Fruit fly (Drosophila melanogaster) whole organism, prepupa: ENCODE results near the gene CG10357.
A peak's percentile ranks its signal among the peaks of the same experiment; 100 is the strongest.

Experiments used
- Blimp-1 ChIP-seq: fragments of 200-800 bp; sonication (Bioruptor generic); optimal IDR thresholded peaks from 3 replicates; lab custom pipeline; 2017; ENCODE audit warnings: missing biosample characterization, missing genetic modification characterization, mild to moderate bottlenecking, moderate library complexity, missing genetic modification reagents
- CG11762 ChIP-seq: fragments of 200-800 bp; sonication (Bioruptor generic); optimal IDR thresholded peaks from 3 replicates; lab custom pipeline; 2016; ENCODE audit warnings: missing biosample characterization, missing genetic modification characterization; ENCODE audit not compliant: insufficient read depth
- CG11902 ChIP-seq: fragments of 200-800 bp; sonication (Bioruptor generic); optimal IDR thresholded peaks from 3 replicates; lab custom pipeline; 2016; ENCODE audit warnings: missing biosample characterization, missing genetic modification characterization
- CG15336 ChIP-seq: fragments of 200-800 bp; sonication (Bioruptor generic); IDR thresholded peaks from 2 replicates; pipeline ENCODE4 v1.3.6; 2022; ENCODE audit warnings: missing biosample characterization, missing genetic modification characterization
- CG1621 ChIP-seq: fragments of 200-800 bp; sonication (Bioruptor generic); optimal IDR thresholded peaks from 3 replicates; lab custom pipeline; 2018; ENCODE audit warnings: missing biosample characterization, mild to moderate bottlenecking, missing genetic modification characterization
- CG16779 ChIP-seq: fragments of 200-800 bp; sonication (Bioruptor generic); optimal IDR thresholded peaks from 3 replicates; lab custom pipeline; 2017; ENCODE audit warnings: missing biosample characterization, mild to moderate bottlenecking, missing genetic modification characterization
- CG31627 ChIP-seq: fragments of 200-800 bp; sonication (Bioruptor generic); optimal IDR thresholded peaks from 3 replicates; lab custom pipeline; 2016; ENCODE audit warnings: missing biosample characterization, missing genetic modification characterization
- CG32006 ChIP-seq: fragments of 200-800 bp; sonication (Bioruptor generic); optimal IDR thresholded peaks from 3 replicates; lab custom pipeline; 2017; ENCODE audit warnings: missing biosample characterization, mild to moderate bottlenecking, missing genetic modification characterization
- CG34406 ChIP-seq: fragments of 200-800 bp; sonication (Bioruptor generic); optimal IDR thresholded peaks from 3 replicates; lab custom pipeline; 2016; ENCODE audit warnings: missing biosample characterization, missing genetic modification characterization
- CG3919 ChIP-seq: fragments of 200-800 bp; sonication (Bioruptor generic); optimal IDR thresholded peaks from 3 replicates; lab custom pipeline; 2016; ENCODE audit warnings: missing biosample characterization, missing genetic modification characterization
- CG4318 ChIP-seq: fragments of 200-800 bp; sonication (Bioruptor generic); optimal IDR thresholded peaks from 3 replicates; lab custom pipeline; 2017; ENCODE audit warnings: missing biosample characterization, mild to moderate bottlenecking, missing genetic modification characterization
- CG6163 ChIP-seq: fragments of 200-800 bp; sonication (Bioruptor generic); IDR thresholded peaks from 3 replicates; pipeline ENCODE4 v1.3.6; 2022; ENCODE audit warnings: missing biosample characterization, missing genetic modification characterization
- CG7368 ChIP-seq: fragments of 200-800 bp; sonication (Bioruptor generic); optimal IDR thresholded peaks from 3 replicates; lab custom pipeline; 2016; ENCODE audit warnings: missing biosample characterization, missing genetic modification characterization
- CG8319 ChIP-seq: fragments of 200-800 bp; sonication (Bioruptor generic); optimal IDR thresholded peaks from 3 replicates; lab custom pipeline; 2016; ENCODE audit warnings: missing biosample characterization, missing genetic modification characterization
- CG8632 ChIP-seq: fragments of 200-800 bp; sonication (Bioruptor generic); optimal IDR thresholded peaks from 3 replicates; lab custom pipeline; 2016; ENCODE audit warnings: missing biosample characterization, missing genetic modification characterization
- Eip78C ChIP-seq: fragments of 200-800 bp; sonication (Bioruptor generic); peaks from one replicate; lab custom pipeline; 2016; ENCODE audit warnings: missing biosample characterization, missing genetic modification characterization
- Eip93F ChIP-seq: fragments of 200-800 bp; sonication (Bioruptor generic); optimal IDR thresholded peaks from 2 replicates; lab custom pipeline; 2016; ENCODE audit warnings: missing biosample characterization, mild to moderate bottlenecking, missing genetic modification characterization
- Ets21C ChIP-seq: fragments of 200-800 bp; sonication (Bioruptor generic); optimal IDR thresholded peaks from 3 replicates; lab custom pipeline; 2016; ENCODE audit warnings: missing biosample characterization, missing genetic modification characterization
- Ets96B ChIP-seq: fragments of 200-800 bp; optimal IDR thresholded peaks from 2 replicates; lab custom pipeline; 2019; ENCODE audit warnings: missing biosample characterization, mild to moderate bottlenecking, missing genetic modification characterization, moderate library complexity
- Gug ChIP-seq: fragments of 200-800 bp; sonication (Bioruptor generic); IDR thresholded peaks from 2 replicates; pipeline ENCODE4 v1.3.6; 2022; ENCODE audit warnings: missing biosample characterization, missing genetic modification characterization
- Hr38 ChIP-seq: sonication (Bioruptor generic); optimal IDR thresholded peaks from 2 replicates; lab custom pipeline; 2016; ENCODE audit warnings: missing biosample characterization, missing genetic modification characterization
- Hr39 ChIP-seq: fragments of 200-800 bp; sonication (Bioruptor generic); optimal IDR thresholded peaks from 2 replicates; lab custom pipeline; 2016; ENCODE audit warnings: missing biosample characterization, missing genetic modification characterization
- Hr4 ChIP-seq: fragments of 200-800 bp; sonication (Bioruptor generic); optimal IDR thresholded peaks from 3 replicates; lab custom pipeline; 2016; ENCODE audit warnings: missing biosample characterization, missing genetic modification characterization
- Met ChIP-seq: fragments of 200-800 bp; sonication (Bioruptor generic); optimal IDR thresholded peaks from 3 replicates; lab custom pipeline; 2016; ENCODE audit warnings: missing biosample characterization, missing genetic modification characterization
- OdsH ChIP-seq: fragments of 200-800 bp; sonication (Bioruptor generic); optimal IDR thresholded peaks from 3 replicates; lab custom pipeline; 2016; ENCODE audit warnings: missing biosample characterization, missing genetic modification characterization
- Sox102F ChIP-seq: fragments of 200-800 bp; sonication (Bioruptor generic); optimal IDR thresholded peaks from 2 replicates; lab custom pipeline; 2016; ENCODE audit warnings: missing biosample characterization, mild to moderate bottlenecking, missing genetic modification characterization
- Sox14 ChIP-seq: fragments of 200-800 bp; sonication (Bioruptor generic); optimal IDR thresholded peaks from 3 replicates; lab custom pipeline; 2016; ENCODE audit warnings: missing biosample characterization, missing genetic modification characterization
- achi ChIP-seq: fragments of 200-800 bp; sonication (Bioruptor generic); optimal IDR thresholded peaks from 3 replicates; lab custom pipeline; 2016; ENCODE audit warnings: missing biosample characterization, missing genetic modification characterization
- acj6 ChIP-seq: fragments of 200-800 bp; sonication (Bioruptor generic); optimal IDR thresholded peaks from 3 replicates; lab custom pipeline; 2016; ENCODE audit warnings: missing biosample characterization, missing genetic modification characterization
- cyc ChIP-seq: fragments of 200-800 bp; sonication (Bioruptor generic); optimal IDR thresholded peaks from 3 replicates; lab custom pipeline; 2016; ENCODE audit warnings: missing biosample characterization, missing genetic modification characterization
- dac ChIP-seq: fragments of 200-800 bp; sonication (Bioruptor generic); optimal IDR thresholded peaks from 2 replicates; lab custom pipeline; 2017; ENCODE audit warnings: missing biosample characterization, mild to moderate bottlenecking, missing genetic modification characterization
- dsx ChIP-seq: fragments of 200-800 bp; optimal IDR thresholded peaks from 3 replicates; lab custom pipeline; 2019; ENCODE audit warnings: missing biosample characterization, mild to moderate bottlenecking, missing genetic modification characterization, moderate library complexity; ENCODE audit not compliant: poor library complexity, severe bottlenecking
- eg ChIP-seq: fragments of 200-800 bp; sonication (Bioruptor generic); IDR thresholded peaks from 3 replicates; pipeline ENCODE4 v1.3.6; 2022; ENCODE audit warnings: missing biosample characterization, missing genetic modification characterization
- fd59A ChIP-seq: fragments of 200-800 bp; sonication (Bioruptor generic); optimal IDR thresholded peaks from 2 replicates; lab custom pipeline; 2017; ENCODE audit warnings: missing biosample characterization, mild to moderate bottlenecking, missing genetic modification characterization, missing genetic modification reagents
- fd85E ChIP-seq: fragments of 200-800 bp; sonication (Bioruptor generic); optimal IDR thresholded peaks from 3 replicates; lab custom pipeline; 2016; ENCODE audit warnings: missing biosample characterization, missing genetic modification characterization
- fkh ChIP-seq: fragments of 200-800 bp; sonication (Bioruptor generic); optimal IDR thresholded peaks from 3 replicates; lab custom pipeline; 2017; ENCODE audit warnings: missing biosample characterization, mild to moderate bottlenecking, missing genetic modification characterization, moderate library complexity
- lz ChIP-seq: fragments of 200-800 bp; sonication (Bioruptor generic); optimal IDR thresholded peaks from 3 replicates; lab custom pipeline; 2016; ENCODE audit warnings: missing biosample characterization, missing genetic modification characterization
- net ChIP-seq: fragments of 200-800 bp; sonication (Bioruptor generic); optimal IDR thresholded peaks from 3 replicates; lab custom pipeline; 2016; ENCODE audit warnings: missing biosample characterization, missing genetic modification characterization
- salr ChIP-seq, 2 experiments: fragments of 200-800 bp; sonication (Bioruptor generic); optimal IDR thresholded peaks; 3 replicates each; lab custom pipeline; 2016 to 2018; ENCODE audit warnings: missing biosample characterization in 2 of 2, missing genetic modification characterization in 2 of 2, mild to moderate bottlenecking in 1 of 2
- spab ChIP-seq: fragments of 200-800 bp; sonication (Bioruptor generic); optimal IDR thresholded peaks from 2 replicates; lab custom pipeline; 2017; ENCODE audit warnings: missing biosample characterization, mild to moderate bottlenecking, missing genetic modification characterization, missing genetic modification reagents
- svp ChIP-seq: fragments of 200-800 bp; sonication (Bioruptor generic); peaks from one replicate; lab custom pipeline; 2016; ENCODE audit warnings: missing biosample characterization, missing genetic modification characterization
- topi ChIP-seq: fragments of 200-800 bp; sonication (Bioruptor generic); optimal IDR thresholded peaks from 3 replicates; lab custom pipeline; 2016; ENCODE audit warnings: missing biosample characterization, missing genetic modification characterization
- vri ChIP-seq: fragments of 200-800 bp; sonication (Bioruptor generic); optimal IDR thresholded peaks from 3 replicates; lab custom pipeline; 2016; ENCODE audit warnings: missing biosample characterization, mild to moderate bottlenecking, missing genetic modification characterization

The CG10357 gene

DNA sequence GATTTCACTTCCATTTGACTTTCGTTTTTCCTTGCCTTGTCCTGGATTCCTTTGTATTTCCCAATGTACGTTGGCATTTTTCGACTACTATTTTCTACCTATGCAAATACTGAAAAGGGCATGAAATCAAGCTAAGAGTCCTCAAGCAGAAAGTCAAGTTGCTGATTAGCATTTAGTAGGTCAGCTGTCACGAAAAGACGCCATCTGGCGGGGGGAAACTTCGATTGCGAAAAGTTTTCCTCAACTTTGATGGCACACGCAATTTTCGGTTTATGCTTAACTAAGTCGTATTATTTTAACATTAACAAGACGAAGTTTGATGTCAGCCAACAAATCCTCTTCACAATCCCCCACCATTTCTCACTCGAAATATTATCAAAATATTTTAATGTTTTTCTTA is 18.8 kb upstream of the CG10357 start:
- TF ChIP-seq CG8632 (GFP tag; lab: Kevin White, UChicago) (no peak), Sox14 (GFP tag; lab: Kevin White, UChicago) (no peak), CG34406 (GFP tag; lab: Kevin White, UChicago) (no peak)

- TF ChIP-seq Hr39 (GFP tag; lab: Kevin White, UChicago) (peak; percentile 9), dac (GFP tag; lab: Kevin White, UChicago) (no peak), achi (GFP tag; lab: Kevin White, UChicago) (no peak), Met (no peak), Hr4 (GFP tag; lab: Kevin White, UChicago) (peak; percentile 36), CG16779 (tag; lab: Kevin White, UChicago) (no peak), CG6163 (GFP tag; lab: Robert Waterston, UW) (0 out of 3 replicates have a peak, but pooled peaks have one; percentile 35), Gug (GFP tag; lab: Robert Waterston, UW) (no peak), vri (GFP tag; lab: Kevin White, UChicago) (no peak), CG15336 (GFP tag; lab: Robert Waterston, UW) (peak; percentile 55), CG1621 (no peak), Eip78C (GFP tag; lab: Kevin White, UChicago) (peak; percentile 67), CG3919 (GFP tag; lab: Kevin White, UChicago) (no peak), svp (GFP tag; lab: Kevin White, UChicago) (peak; percentile 40), acj6 (GFP tag; lab: Kevin White, UChicago) (no peak), fd85E (no peak), OdsH (peak; percentile 8), CG32006 (no peak), CG8319 (GFP tag; lab: Kevin White, UChicago) (no peak), Hr38 (GFP tag; lab: Kevin White, UChicago) (no peak), dsx (GFP tag; lab: Kevin White, UChicago) (no peak)
These were observed 8.2 kb upstream of the CG10357 start for dm6 chr3L:3606986-3607385.

DNA sequence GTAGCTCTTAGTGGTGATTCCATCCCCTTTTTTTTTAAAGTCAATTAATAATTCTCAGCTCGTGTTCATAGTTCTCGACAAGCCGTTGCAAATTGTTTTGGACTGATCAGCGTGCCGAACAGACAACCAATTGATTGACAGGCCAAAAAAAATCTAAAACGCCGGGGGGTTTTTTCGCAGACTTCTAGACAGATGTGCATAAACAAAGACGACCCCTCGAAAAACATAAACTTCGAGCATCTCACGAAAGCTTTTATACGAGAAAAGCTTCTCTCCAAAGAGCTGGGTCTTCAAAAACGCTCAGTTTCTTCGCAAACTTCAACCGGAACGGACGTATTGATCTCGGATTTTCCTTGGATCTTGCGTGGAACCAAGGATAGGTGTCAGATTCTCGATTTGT is 3.3 kb upstream of the CG10357 start, which contains the start of gene CG10359:
TSS of gene CG10359 (plus strand) at position 301 of the 400 bp plus-strand sequence.
- no peak for TF ChIP-seq dsx (GFP tag; lab: Kevin White, UChicago)
- peak; percentile 20; the same call in 1 of the 2 replicates for TF ChIP-seq CG15336 (GFP tag; lab: Robert Waterston, UW)
- TF ChIP-seq fkh (GFP tag; lab: Kevin White, UChicago) = peak; percentile 53
- TF ChIP-seq, all 60 proteins: peak for 2

DNA sequence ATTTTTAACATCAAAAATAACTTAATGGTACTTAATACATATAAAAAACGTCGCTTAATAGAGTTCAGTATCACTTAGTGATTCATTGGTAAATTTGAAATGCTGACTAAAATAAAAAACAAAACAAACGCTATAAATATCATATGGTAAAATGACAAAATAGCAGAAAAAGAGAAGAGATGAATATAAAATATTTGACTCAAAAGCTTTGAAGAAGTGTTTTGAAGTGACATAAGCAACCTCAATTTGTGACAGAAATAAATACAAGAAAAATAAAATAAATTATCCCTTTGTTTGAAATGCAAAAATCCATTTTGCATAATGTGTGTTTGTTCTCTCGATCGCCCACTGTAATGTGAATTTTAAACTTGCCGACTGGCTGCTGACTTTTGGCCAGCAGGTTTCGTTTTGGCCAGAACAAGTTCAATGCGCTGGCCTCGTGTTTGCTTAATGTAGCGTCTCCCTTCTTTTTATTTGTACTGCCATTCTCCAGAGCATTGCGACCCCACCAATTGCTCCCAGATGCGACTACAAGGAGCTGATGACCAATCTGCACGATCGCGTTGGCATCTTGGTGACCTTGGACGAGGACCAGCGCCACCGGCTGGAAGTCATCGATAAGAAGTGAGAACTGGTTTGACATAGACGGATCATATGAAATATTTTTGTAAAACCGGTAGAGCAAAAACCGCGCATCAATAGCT is 2.4 kb upstream of the CG10357 start:
- TF ChIP-seq CG11762 = peak; percentile 20
- TF ChIP-seq CG4318 (GFP tag; lab: Kevin White, UChicago) = no peak
- TF ChIP-seq net (GFP tag; lab: Kevin White, UChicago) = peak; percentile 63
- peak; percentile 18 for TF ChIP-seq Ets96B (tag; lab: Kevin White, UChicago)
- no peak for TF ChIP-seq CG7368 (GFP tag; lab: Kevin White, UChicago)
- TF ChIP-seq dsx (GFP tag; lab: Kevin White, UChicago) = no peak
- TF ChIP-seq dac (GFP tag; lab: Kevin White, UChicago) = no peak
- peak; percentile 39 for TF ChIP-seq cyc
- peak; percentile 0 for TF ChIP-seq fd59A (GFP tag; lab: Kevin White, UChicago)
- peak; percentile 54 for TF ChIP-seq achi (GFP tag; lab: Kevin White, UChicago)
- TF ChIP-seq Sox102F (GFP tag; lab: Kevin White, UChicago) = peak; percentile 55
- TF ChIP-seq Sox14 (GFP tag; lab: Kevin White, UChicago) = peak; percentile 38
- TF ChIP-seq Blimp-1 = peak; percentile 24
- peak in 1 of 2 experiments; percentile 39 for TF ChIP-seq salr (GFP tag; optimal IDR thresholded peaks at IDR 0.05; lab: Kevin White, UChicago)
- 0 out of 2 replicates have a peak, but pooled peaks have one; percentile 13 for TF ChIP-seq CG15336 (GFP tag; lab: Robert Waterston, UW)
- no peak for TF ChIP-seq fkh (GFP tag; lab: Kevin White, UChicago)
- TF ChIP-seq Eip78C (GFP tag; lab: Kevin White, UChicago) = peak; percentile 92
- TF ChIP-seq CG31627 (GFP tag; lab: Kevin White, UChicago) = peak; percentile 57
- TF ChIP-seq Met = peak; percentile 69
- peak; percentile 39 for TF ChIP-seq Ets21C (GFP tag; lab: Kevin White, UChicago)
- TF ChIP-seq CG32006 = peak; percentile 61
- TF ChIP-seq eg (GFP tag; lab: Robert Waterston, UW) = no peak
- peak; percentile 64 for TF ChIP-seq Hr39 (GFP tag; lab: Kevin White, UChicago)
- peak; percentile 5 for TF ChIP-seq spab (GFP tag; lab: Kevin White, UChicago)
- TF ChIP-seq lz (GFP tag; lab: Kevin White, UChicago) = peak; percentile 67
- no peak for TF ChIP-seq Eip93F
- peak; percentile 39 for TF ChIP-seq CG11902 (GFP tag; lab: Kevin White, UChicago)
- peak; percentile 58 for TF ChIP-seq CG34406 (GFP tag; lab: Kevin White, UChicago)
- peak; percentile 72 for TF ChIP-seq topi (GFP tag; lab: Kevin White, UChicago)
